Fruit fly (Drosophila melanogaster): Measurements from ENCODE around the gene CG5708.

Gene CG5708

DNA sequence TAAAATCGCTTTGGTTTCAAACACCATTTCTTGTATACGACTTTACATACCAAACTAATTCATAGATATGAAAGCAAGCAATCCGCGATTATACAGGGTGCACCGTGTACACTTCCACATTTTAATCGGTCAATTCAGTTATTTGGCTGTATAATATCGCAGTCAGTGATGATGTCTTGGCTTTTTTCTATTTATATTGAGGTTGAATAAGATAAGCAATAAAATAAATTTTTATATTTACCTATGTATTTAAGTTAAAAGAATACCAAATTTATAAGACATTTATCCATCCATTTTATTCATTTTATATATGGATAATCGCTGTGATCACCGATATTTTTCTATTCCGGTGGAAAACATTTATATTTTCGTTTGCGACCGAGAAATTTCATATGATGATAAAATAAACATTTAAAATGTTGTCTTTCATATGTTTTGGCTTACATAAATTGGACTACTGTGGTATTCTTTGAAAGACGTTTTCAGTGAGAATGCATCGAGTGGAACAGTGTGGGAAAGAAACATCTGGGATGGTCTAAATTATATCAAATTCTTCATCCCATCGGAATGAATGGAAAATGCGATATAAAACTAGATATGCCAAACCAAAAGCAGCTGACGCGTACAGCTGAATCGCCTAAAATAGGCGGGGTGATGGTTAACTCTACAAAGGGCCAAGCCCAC lies at the start of gene CG5708:
TSS of gene CG5708 (minus strand) at position 85 of the 684 bp plus-strand sequence.
- TF ChIP-seq CG17806 (tag; optimal IDR thresholded peaks at IDR 0.05), result no peak
- TF ChIP-seq CG4496 (GFP tag; IDR thresholded peaks at IDR 0.05), result no peak; the same call in 2 of the 3 replicates
- TF ChIP-seq CG34367 (tag; optimal IDR thresholded peaks at IDR 0.05), result no peak
- no peak for TF ChIP-seq CG8301 (tag; optimal IDR thresholded peaks at IDR 0.05)
- TF ChIP-seq CG8159 (tag; optimal IDR thresholded peaks at IDR 0.05), result no peak
- no peak for TF ChIP-seq CG32121 (GFP tag; IDR thresholded peaks at IDR 0.05)
- TF ChIP-seq rn (GFP tag; IDR thresholded peaks at IDR 0.05), result no peak
- TF ChIP-seq CG15710 (tag; optimal IDR thresholded peaks at IDR 0.05), result peak; percentile 11

DNA sequence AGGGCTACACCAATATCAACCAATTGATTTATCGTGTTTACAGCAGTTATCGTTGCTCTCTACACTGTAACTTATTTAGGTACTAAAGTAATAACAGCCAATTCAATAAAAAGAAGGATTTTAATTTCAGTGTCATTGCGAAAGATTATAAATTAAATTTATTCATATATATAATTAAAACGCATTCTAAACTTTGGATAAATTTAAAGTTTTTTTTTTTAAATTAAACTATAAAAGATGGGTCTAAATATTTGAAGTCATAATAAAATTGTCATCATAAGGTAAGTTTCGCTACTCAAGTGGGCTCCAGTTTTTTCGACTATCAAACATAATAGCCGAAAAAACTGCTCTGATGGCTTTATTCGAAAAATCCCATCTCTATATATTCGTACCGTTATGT lies 45.6 kb upstream of the CG5708 start, which contains the start of gene trk:
TSS of gene trk (minus strand) at position 101 of the 400 bp plus-strand sequence.
- TF ChIP-seq CG34367 (tag; optimal IDR thresholded peaks at IDR 0.05) (no peak), Snoo (tag; optimal IDR thresholded peaks at IDR 0.05) (no peak), D1 (tag; optimal IDR thresholded peaks at IDR 0.05) (no peak), EcR (GFP tag; optimal IDR thresholded peaks at IDR 0.05) (no peak), CG17806 (tag; optimal IDR thresholded peaks at IDR 0.05) (no peak), CG9948 (tag; optimal IDR thresholded peaks at IDR 0.05) (no peak), CG32121 (GFP tag; IDR thresholded peaks at IDR 0.05) (no peak), fd96Ca (GFP tag; IDR thresholded peaks at IDR 0.05) (no peak), CG8159 (tag; optimal IDR thresholded peaks at IDR 0.05) (no peak)

DNA sequence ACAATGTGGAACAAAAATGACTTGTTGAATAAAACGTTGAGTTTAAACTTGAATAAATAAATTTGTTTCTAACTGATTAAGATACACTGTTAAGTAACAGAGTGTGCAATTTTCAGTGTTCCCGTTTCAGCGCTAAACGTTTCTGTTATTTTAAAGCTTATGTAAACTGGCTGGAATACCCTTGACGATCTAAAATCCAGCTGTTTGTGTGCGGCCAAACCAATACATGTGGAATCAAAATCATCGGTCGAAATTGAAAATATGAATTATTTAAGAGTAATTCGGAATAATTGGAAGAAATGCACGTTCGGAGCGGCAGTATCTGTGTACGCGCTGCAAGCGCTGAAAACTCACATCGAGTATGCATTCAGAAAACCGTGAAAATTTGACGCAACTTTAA lies 43.2 kb upstream of the CG5708 start, which contains the start of gene Mulk:
TSS of gene Mulk (plus strand) at position 198 of the 400 bp plus-strand sequence.
- no peak for TF ChIP-seq CG17806 (tag; optimal IDR thresholded peaks at IDR 0.05)
- no peak for TF ChIP-seq CG15710 (tag; optimal IDR thresholded peaks at IDR 0.05)
- no peak for TF ChIP-seq rn (GFP tag; IDR thresholded peaks at IDR 0.05)

DNA sequence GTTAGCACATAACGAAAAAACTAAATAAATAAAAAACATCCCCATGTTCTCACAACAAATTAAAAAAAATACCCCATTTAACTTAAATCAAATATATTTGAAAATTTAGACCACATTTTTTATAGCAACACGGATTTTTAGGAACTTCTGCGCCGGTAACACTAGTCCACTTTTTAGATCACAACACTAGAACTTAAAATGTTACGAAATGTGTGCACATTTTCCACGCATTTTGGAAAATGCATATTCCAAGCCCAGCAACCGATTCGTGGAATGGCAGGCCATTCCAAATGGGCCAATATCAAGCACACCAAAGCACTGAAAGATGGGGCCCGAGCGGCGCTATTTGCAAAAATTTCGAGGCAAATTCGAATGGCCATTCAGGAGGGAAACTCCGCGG lies 42.1 kb upstream of the CG5708 start, which contains the start of gene CG4957:
TSS of gene CG4957 (plus strand) at position 185 of the 400 bp plus-strand sequence.
- TF ChIP-seq gl (tag; optimal IDR thresholded peaks at IDR 0.05) (no peak), Pif1B (GFP tag; optimal IDR thresholded peaks at IDR 0.05) (no peak), Snoo (tag; optimal IDR thresholded peaks at IDR 0.05) (no peak), CG17806 (tag; optimal IDR thresholded peaks at IDR 0.05) (no peak), CG15710 (tag; optimal IDR thresholded peaks at IDR 0.05) (no peak), CG32121 (GFP tag; IDR thresholded peaks at IDR 0.05) (no peak), EcR (GFP tag; optimal IDR thresholded peaks at IDR 0.05) (no peak)

DNA sequence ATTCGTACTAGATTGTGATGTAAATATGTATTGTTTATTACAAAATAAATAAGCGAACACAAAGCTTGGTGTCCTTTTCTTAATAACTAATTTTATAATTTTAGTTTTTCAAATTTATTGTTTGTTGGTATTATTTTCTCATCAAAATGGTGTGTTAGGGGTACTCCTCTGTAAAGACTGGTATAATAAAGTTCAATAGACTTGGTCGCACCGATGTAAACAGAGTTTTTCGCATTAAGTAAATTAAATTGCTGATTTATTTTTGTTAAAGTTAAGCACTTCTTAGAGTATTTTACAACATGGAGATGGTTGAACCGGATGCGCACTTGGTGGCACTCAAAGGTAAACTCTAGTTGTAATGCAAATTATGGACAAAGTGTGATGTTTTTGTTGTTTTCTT lies 39.9 kb upstream of the CG5708 start, which contains the start of gene CG4953:
TSS of gene CG4953 (plus strand) at position 193 of the 400 bp plus-strand sequence.
- no peak for TF ChIP-seq CG8159 (tag; optimal IDR thresholded peaks at IDR 0.05)
- no peak for TF ChIP-seq CG34367 (tag; optimal IDR thresholded peaks at IDR 0.05)
- no peak for TF ChIP-seq CG17806 (tag; optimal IDR thresholded peaks at IDR 0.05)
- TF ChIP-seq CG14655 (GFP tag; optimal IDR thresholded peaks at IDR 0.05), result no peak
- TF ChIP-seq CG4496 (GFP tag; IDR thresholded peaks at IDR 0.05), result no peak
- no peak for TF ChIP-seq CG32121 (GFP tag; IDR thresholded peaks at IDR 0.05)
- no peak for TF ChIP-seq D1 (tag; optimal IDR thresholded peaks at IDR 0.05)
- no peak for TF ChIP-seq Pif1A (GFP tag; optimal IDR thresholded peaks at IDR 0.05)

DNA sequence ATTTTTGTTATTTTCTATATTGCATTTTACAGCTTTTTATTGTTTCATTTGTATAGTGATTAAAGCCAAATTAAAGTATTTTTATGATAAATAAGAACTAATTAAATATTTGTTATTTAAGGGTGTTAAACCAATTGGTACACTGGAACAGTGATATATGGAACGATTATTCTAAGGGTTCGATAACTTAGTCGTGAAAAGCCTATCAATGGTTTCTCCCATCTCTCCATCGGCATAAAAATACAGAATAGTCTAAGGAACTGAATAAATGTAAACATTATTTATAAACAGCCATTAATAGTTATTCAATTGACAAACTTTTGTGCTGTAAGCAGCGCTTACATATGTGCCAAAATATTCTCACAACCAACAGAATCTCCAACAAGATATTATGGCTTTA lies 38.5 kb upstream of the CG5708 start, which contains the start of gene Mob3:
TSS of gene Mob3 (plus strand) at position 208 of the 400 bp plus-strand sequence.
- TF ChIP-seq Pif1B (GFP tag; optimal IDR thresholded peaks at IDR 0.05) (no peak), CG34367 (tag; optimal IDR thresholded peaks at IDR 0.05) (no peak), gl (tag; optimal IDR thresholded peaks at IDR 0.05) (no peak), EcR (GFP tag; optimal IDR thresholded peaks at IDR 0.05) (no peak), Pif1A (GFP tag; optimal IDR thresholded peaks at IDR 0.05) (no peak), Snoo (tag; optimal IDR thresholded peaks at IDR 0.05) (no peak), CG10348 (GFP tag; IDR thresholded peaks at IDR 0.05) (no peak), CG8159 (tag; optimal IDR thresholded peaks at IDR 0.05) (no peak), CG8301 (tag; optimal IDR thresholded peaks at IDR 0.05) (no peak), CG32121 (GFP tag; IDR thresholded peaks at IDR 0.05) (no peak)

DNA sequence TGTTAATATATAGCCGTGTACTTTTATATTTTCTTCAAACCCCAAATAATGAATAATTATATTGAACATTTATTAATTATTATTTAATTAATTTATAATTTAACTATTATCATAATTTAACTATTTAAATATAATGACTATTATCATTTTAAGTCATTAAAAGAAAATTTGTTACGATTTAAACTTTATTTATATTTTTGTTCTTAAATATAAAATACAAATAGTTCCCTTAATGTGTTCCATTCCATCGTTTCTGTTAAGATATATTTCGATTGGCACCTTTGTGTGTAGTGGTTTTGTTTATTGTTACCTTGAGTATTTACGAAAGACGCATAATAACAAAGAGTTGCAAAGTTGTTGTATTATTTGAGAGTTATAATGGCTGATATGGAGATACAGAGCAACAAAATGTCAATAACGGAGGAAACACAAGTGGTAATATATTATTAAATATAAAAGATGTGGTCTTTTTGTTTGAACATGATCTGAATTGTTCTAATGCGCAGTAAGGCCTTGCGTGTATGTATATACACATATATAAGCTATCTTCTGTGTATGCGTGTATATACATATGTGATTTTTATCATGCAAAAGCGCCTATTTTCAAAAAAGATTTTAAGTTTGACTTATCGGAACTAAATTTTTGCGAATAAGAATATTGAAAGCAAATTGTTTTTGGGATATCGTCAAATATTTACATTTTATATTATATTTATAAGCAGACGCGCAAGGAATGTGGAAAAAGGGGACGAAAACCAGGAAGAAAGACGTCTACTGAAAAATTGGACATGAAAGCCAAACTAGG lies 37.4 kb upstream of the CG5708 start, which contains the start of gene REPTOR-BP:
TSS of gene REPTOR-BP (plus strand) at position 296 of the 805 bp plus-strand sequence.
- no peak for TF ChIP-seq Ets98B (GFP tag; IDR thresholded peaks at IDR 0.05)
- TF ChIP-seq Snoo (tag; optimal IDR thresholded peaks at IDR 0.05), result peak; percentile 8
